Worm (Caenorhabditis elegans) whole organism, young adult: ENCODE results near the gene fmo-3.

ENCODE experiments used
- B0019.2 ChIP-seq: fragments of 200-800 bp; sonication (Bioruptor generic); conservative IDR thresholded peaks from 2 replicates; pipeline ENCODE4 v1.3.6; 2022; ENCODE audit warnings: missing genetic modification reagents, missing genetic modification characterization, missing compliant biosample characterization
- B0035.1 ChIP-seq: sonication (generic microtip); optimal IDR thresholded peaks from 2 replicates; lab custom pipeline; 2016; ENCODE audit warnings: missing genetic modification characterization, mild to moderate bottlenecking, missing compliant biosample characterization, missing genotype, missing genetic modification reagents
- B0261.1 ChIP-seq: sonication (generic microtip); optimal IDR thresholded peaks from 2 replicates; lab custom pipeline; 2016; ENCODE audit warnings: mild to moderate bottlenecking, missing genetic modification characterization, moderate library complexity, missing compliant biosample characterization
- C06A6.2 ChIP-seq: fragments of 200-800 bp; sonication (Bioruptor generic); conservative IDR thresholded peaks from 2 replicates; pipeline ENCODE4 v1.3.6; 2022; ENCODE audit warnings: missing genetic modification characterization, missing compliant biosample characterization
- C17E4.6 ChIP-seq: fragments of 200-800 bp; sonication (Bioruptor generic); IDR thresholded peaks from 2 replicates; pipeline ENCODE4 v1.3.6; 2022; ENCODE audit warnings: missing genetic modification reagents, missing genetic modification characterization, missing compliant biosample characterization
- D2030.7 ChIP-seq: fragments of 200-800 bp; sonication (Bioruptor generic); IDR thresholded peaks from 2 replicates; pipeline ENCODE4 v1.3.6; 2022; ENCODE audit warnings: missing genetic modification reagents, missing genetic modification characterization, missing compliant biosample characterization
- F10E7.11 ChIP-seq: sonication (generic microtip); optimal IDR thresholded peaks from 2 replicates; lab custom pipeline; 2017; ENCODE audit warnings: mild to moderate bottlenecking, missing genetic modification characterization, moderate library complexity, missing compliant biosample characterization
- F22D6.2 ChIP-seq: sonication (generic microtip); optimal IDR thresholded peaks from 2 replicates; lab custom pipeline; 2016; ENCODE audit warnings: mild to moderate bottlenecking, missing genetic modification characterization, missing compliant biosample characterization
- F39B2.1 ChIP-seq: fragments of 200-800 bp; sonication (Bioruptor generic); IDR thresholded peaks from 2 replicates; pipeline ENCODE4 v1.3.6; 2022; ENCODE audit warnings: missing genetic modification reagents, missing genetic modification characterization, missing compliant biosample characterization
- F55B11.4 ChIP-seq: sonication (generic microtip); optimal IDR thresholded peaks from 2 replicates; lab custom pipeline; 2016; ENCODE audit warnings: missing compliant biosample characterization, missing genetic modification characterization, borderline replicate concordance; ENCODE audit not compliant: insufficient read depth
- Y53G8AR.9 ChIP-seq: fragments of 200-800 bp; sonication (Bioruptor generic); conservative IDR thresholded peaks from 2 replicates; pipeline ENCODE4 v1.3.6; 2022; ENCODE audit warnings: missing genetic modification reagents, missing genetic modification characterization, missing compliant biosample characterization
- attf-3 ChIP-seq: fragments of 200-800 bp; sonication (Bioruptor generic); conservative IDR thresholded peaks from 2 replicates; pipeline ENCODE4 v1.3.6; 2022; ENCODE audit warnings: missing genetic modification reagents, missing genetic modification characterization, missing compliant biosample characterization
- attf-6 ChIP-seq: fragments of 200-800 bp; sonication (Bioruptor generic); IDR thresholded peaks from 2 replicates; pipeline ENCODE4 v1.3.6; 2022; ENCODE audit warnings: missing genetic modification reagents, missing genetic modification characterization, missing compliant biosample characterization
- bed-2 ChIP-seq: fragments of 200-800 bp; sonication (Bioruptor generic); IDR thresholded peaks from 2 replicates; pipeline ENCODE4 v1.3.6; 2022; ENCODE audit warnings: missing genetic modification reagents, missing genetic modification characterization, missing compliant biosample characterization
- ccch-3 ChIP-seq: fragments of 200-800 bp; sonication (Bioruptor generic); optimal IDR thresholded peaks from 2 replicates; lab custom pipeline; 2018; ENCODE audit warnings: mild to moderate bottlenecking, missing genetic modification characterization, missing compliant biosample characterization
- ceh-100 ChIP-seq: fragments of 200-800 bp; sonication (Bioruptor generic); IDR thresholded peaks from 2 replicates; pipeline ENCODE4 v1.3.6; 2022; ENCODE audit warnings: missing genetic modification reagents, missing genetic modification characterization, missing compliant biosample characterization
- chd-7 ChIP-seq: sonication (generic microtip); optimal IDR thresholded peaks from 2 replicates; lab custom pipeline; 2016; ENCODE audit warnings: mild to moderate bottlenecking, missing genetic modification characterization, moderate library complexity, missing compliant biosample characterization
- die-1 ChIP-seq: sonication (generic microtip); optimal IDR thresholded peaks from 2 replicates; lab custom pipeline; 2016; ENCODE audit warnings: missing genotype, mild to moderate bottlenecking, missing genetic modification characterization, missing compliant biosample characterization
- dpff-1 ChIP-seq: sonication (generic microtip); optimal IDR thresholded peaks from 2 replicates; lab custom pipeline; 2017; ENCODE audit warnings: mild to moderate bottlenecking, missing genetic modification characterization, missing compliant biosample characterization
- dpl-1 ChIP-seq: fragments of 150-350 bp; optimal IDR thresholded peaks from 2 replicates; lab custom pipeline; 2014; ENCODE audit warnings: missing biosample characterization, missing genetic modification reagents, missing genetic modification characterization
- ets-4 ChIP-seq: fragments of 200-800 bp; sonication (Bioruptor generic); optimal IDR thresholded peaks from 2 replicates; lab custom pipeline; 2018; ENCODE audit warnings: mild to moderate bottlenecking, missing genetic modification characterization, missing compliant biosample characterization
- fkh-3 ChIP-seq: sonication (generic microtip); optimal IDR thresholded peaks from 2 replicates; lab custom pipeline; 2016; ENCODE audit warnings: mild to moderate bottlenecking, missing genetic modification characterization, missing compliant biosample characterization
- hlh-12 ChIP-seq: sonication (generic microtip); optimal IDR thresholded peaks from 2 replicates; lab custom pipeline; 2016; ENCODE audit warnings: missing genetic modification characterization, missing compliant biosample characterization
- hmg-1.2 ChIP-seq: fragments of 200-800 bp; sonication (Bioruptor generic); IDR thresholded peaks from 2 replicates; pipeline ENCODE4 v1.3.6; 2022; ENCODE audit warnings: missing genetic modification reagents, missing genetic modification characterization, missing compliant biosample characterization
- hrde-1 ChIP-seq: sonication (generic microtip); optimal IDR thresholded peaks from 2 replicates; lab custom pipeline; 2016; ENCODE audit warnings: missing genetic modification characterization, mild to moderate bottlenecking, missing compliant biosample characterization, moderate library complexity, missing genotype, missing genetic modification reagents, borderline replicate concordance
- hsf-1 ChIP-seq: fragments of 200-800 bp; sonication (Bioruptor generic); IDR thresholded peaks from 2 replicates; pipeline ENCODE4 v1.3.6; 2022; ENCODE audit warnings: missing genetic modification reagents, missing genetic modification characterization, missing compliant biosample characterization
- let-526 ChIP-seq: fragments of 200-800 bp; sonication (Bioruptor generic); IDR thresholded peaks from 2 replicates; pipeline ENCODE4 v1.3.6; 2022; ENCODE audit warnings: missing genetic modification reagents, missing genetic modification characterization, missing compliant biosample characterization
- lsl-1 ChIP-seq: fragments of 200-800 bp; sonication (Bioruptor generic); optimal IDR thresholded peaks from 2 replicates; lab custom pipeline; 2018; ENCODE audit warnings: mild to moderate bottlenecking, missing genetic modification characterization, moderate library complexity, missing compliant biosample characterization
- lsy-27 ChIP-seq: sonication (generic microtip); optimal IDR thresholded peaks from 2 replicates; lab custom pipeline; 2017; ENCODE audit warnings: missing genetic modification characterization, mild to moderate bottlenecking, missing compliant biosample characterization, antibody characterized with exemption, missing genotype, borderline replicate concordance; ENCODE audit not compliant: insufficient read depth
- madf-6 ChIP-seq: fragments of 200-800 bp; sonication (Bioruptor generic); IDR thresholded peaks from 2 replicates; pipeline ENCODE4 v1.3.6; 2022; ENCODE audit warnings: missing genetic modification reagents, missing genetic modification characterization, missing compliant biosample characterization
- mcd-1 ChIP-seq: fragments of 200-800 bp; sonication (Bioruptor generic); IDR thresholded peaks from 2 replicates; pipeline ENCODE4 v1.3.6; 2022; ENCODE audit warnings: missing genetic modification reagents, missing genetic modification characterization, missing compliant biosample characterization
- mel-28 ChIP-seq: sonication (generic microtip); optimal IDR thresholded peaks from 2 replicates; lab custom pipeline; 2016; ENCODE audit warnings: borderline replicate concordance, mild to moderate bottlenecking, missing genetic modification characterization, missing compliant biosample characterization
- mes-4 ChIP-seq: sonication (generic microtip); optimal IDR thresholded peaks from 2 replicates; lab custom pipeline; 2016; ENCODE audit warnings: missing genotype, missing genetic modification characterization, missing compliant biosample characterization
- nhr-120 ChIP-seq: fragments of 200-800 bp; sonication (Bioruptor generic); IDR thresholded peaks from 2 replicates; pipeline ENCODE4 v1.3.6; 2022; ENCODE audit warnings: missing genetic modification characterization, missing compliant biosample characterization
- nhr-179 ChIP-seq: sonication (generic microtip); optimal IDR thresholded peaks from 2 replicates; lab custom pipeline; 2016; ENCODE audit warnings: mild to moderate bottlenecking, missing genetic modification characterization, missing compliant biosample characterization
- nhr-80 ChIP-seq: sonication (generic microtip); optimal IDR thresholded peaks from 2 replicates; lab custom pipeline; 2016; ENCODE audit warnings: missing genetic modification characterization, missing compliant biosample characterization
- nhr-90 ChIP-seq: sonication (generic microtip); optimal IDR thresholded peaks from 2 replicates; lab custom pipeline; 2016; ENCODE audit warnings: missing genotype, mild to moderate bottlenecking, missing genetic modification characterization, missing compliant biosample characterization
- rcor-1 ChIP-seq: fragments of 200-800 bp; sonication (Bioruptor generic); IDR thresholded peaks from 2 replicates; pipeline ENCODE4 v1.3.6; 2022; ENCODE audit warnings: missing genetic modification reagents, missing genetic modification characterization, missing compliant biosample characterization
- rec-8 ChIP-seq, 2 experiments: sonication (generic microtip); optimal IDR thresholded peaks; 2 replicates each; lab custom pipeline; 2016; ENCODE audit warnings: mild to moderate bottlenecking in 2 of 2, missing genetic modification characterization in 2 of 2, missing genetic modification reagents in 2 of 2, missing genotype in 2 of 2, missing biosample characterization in 1 of 2, missing compliant biosample characterization in 1 of 2, moderate library complexity in 1 of 2
- snpc-1.3 ChIP-seq: sonication (generic microtip); optimal IDR thresholded peaks from 2 replicates; lab custom pipeline; 2017; ENCODE audit warnings: missing genetic modification characterization, mild to moderate bottlenecking, missing compliant biosample characterization, antibody characterized with exemption, moderate library complexity, missing genotype, missing genetic modification reagents; ENCODE audit not compliant: insufficient read depth
- snpc-4 ChIP-seq, 5 experiments: fragments of 150-350 bp in 1 of 5; sonication (generic microtip) in 4 of 5; optimal IDR thresholded peaks; 2 replicates each; lab custom pipeline; 2014 to 2018; ENCODE audit warnings: missing genetic modification characterization in 5 of 5, missing biosample characterization in 3 of 5, antibody characterized with exemption in 2 of 5, mild to moderate bottlenecking in 2 of 5, missing compliant biosample characterization in 2 of 5, missing genotype in 2 of 5, moderate library complexity in 2 of 5, missing genetic modification reagents in 1 of 5
- tbp1 ChIP-seq: fragments of 200-800 bp; sonication (Bioruptor generic); optimal IDR thresholded peaks from 2 replicates; lab custom pipeline; 2018; ENCODE audit warnings: mild to moderate bottlenecking, missing genetic modification characterization, missing compliant biosample characterization
- tbx-9 ChIP-seq: sonication (generic microtip); optimal IDR thresholded peaks from 2 replicates; lab custom pipeline; 2016; ENCODE audit warnings: borderline replicate concordance, missing genetic modification characterization, inconsistent platforms, missing compliant biosample characterization
- xnd-1 ChIP-seq: sonication (generic microtip); optimal IDR thresholded peaks from 2 replicates; lab custom pipeline; 2016; ENCODE audit warnings: missing genotype, missing genetic modification reagents, missing genetic modification characterization, missing compliant biosample characterization
- ztf-25 ChIP-seq: fragments of 200-800 bp; sonication (Bioruptor generic); IDR thresholded peaks from 2 replicates; pipeline ENCODE4 v1.3.6; 2022; ENCODE audit warnings: missing genetic modification reagents, missing genetic modification characterization, missing compliant biosample characterization

The fmo-3 gene

DNA sequence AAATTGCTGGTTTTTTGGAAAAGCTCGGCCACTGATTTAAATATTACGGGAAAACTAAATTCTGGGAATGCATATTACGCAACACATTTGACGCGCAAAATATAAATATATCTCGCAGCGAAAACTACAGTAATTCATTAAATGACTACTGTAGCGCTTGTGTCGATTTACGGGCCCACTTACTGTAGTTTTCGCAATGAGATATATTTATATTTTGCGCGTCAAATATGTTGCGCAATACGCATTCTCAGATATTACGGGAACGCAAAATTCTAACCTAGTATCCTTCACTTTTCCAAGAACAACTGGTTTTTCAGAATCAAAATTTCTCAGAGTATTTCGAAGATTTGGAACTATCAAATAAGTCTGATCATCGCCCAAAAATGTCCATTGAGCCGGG lies 15.2 kb downstream of the fmo-3 start:
- TF ChIP-seq attf-6 (GFP tag; lab: Robert Waterston, UW), result no peak
- TF ChIP-seq lsl-1, result peak; percentile 45

DNA sequence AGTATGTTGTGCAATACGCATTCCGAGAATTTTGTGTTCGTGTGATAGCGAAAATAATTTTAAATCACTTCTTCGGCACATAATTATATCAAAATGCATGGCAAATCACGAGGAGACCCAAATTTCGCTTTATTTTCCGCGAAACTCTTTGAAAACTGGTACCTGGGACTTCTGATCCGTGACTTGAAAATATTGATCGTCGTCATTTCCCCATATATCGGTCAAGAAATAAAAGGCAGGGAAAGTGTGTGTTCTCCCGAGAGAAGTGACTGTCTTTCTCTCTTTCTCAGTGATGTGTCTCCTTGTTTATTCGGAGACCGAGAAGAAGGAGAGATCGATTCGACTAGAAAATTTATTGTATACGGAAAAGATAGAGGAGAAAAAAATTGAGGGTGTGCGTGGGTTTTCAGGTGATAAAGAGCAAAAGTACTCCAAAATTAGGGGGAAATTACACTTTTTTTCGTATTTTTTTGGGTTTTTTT lies 16.8 kb downstream of the fmo-3 start, which contains the start of gene W09D10.5:
Gene W09D10.5 (minus strand): TSS at position 345 of the 482 bp plus-strand sequence.
- TF ChIP-seq hlh-12 (tag; lab: Kevin White, UChicago) (no peak), mes-4 (tag; lab: Kevin White, UChicago) (no peak), let-526 (GFP tag; lab: Robert Waterston, UW) (no peak), C06A6.2 (no peak; the same call in 1 of the 2 replicates), snpc-4 (GFP tag; optimal IDR thresholded peaks at IDR 0.05; lab: Kevin White, UChicago) (no peak), snpc-4 (tag; optimal IDR thresholded peaks at IDR 0.05; lab: Kevin White, UChicago) (no peak), nhr-120 (GFP tag; lab: Robert Waterston, UW) (0 out of 2 replicates have a peak, but pooled peaks have one; percentile 8), B0035.1 (peak; percentile 57), madf-6 (GFP tag; lab: Robert Waterston, UW) (peak; percentile 30; the same call in 1 of the 2 replicates), hsf-1 (GFP tag; lab: Robert Waterston, UW) (peak; percentile 56; the same call in 1 of the 2 replicates), D2030.7 (GFP tag; lab: Robert Waterston, UW) (no peak), rec-8 (tag; optimal IDR thresholded peaks at IDR 0.05; lab: Kevin White, UChicago) (no peak), hrde-1 (tag; lab: Kevin White, UChicago) (no peak), F22D6.2 (peak; percentile 2), nhr-179 (tag; lab: Kevin White, UChicago) (no peak), die-1 (tag; lab: Kevin White, UChicago) (peak; percentile 26), lsy-27 (tag; lab: Kevin White, UChicago) (no peak), hmg-1.2 (GFP tag; lab: Robert Waterston, UW) (no peak), tbx-9 (tag; lab: Kevin White, UChicago) (no peak), rcor-1 (no peak), mcd-1 (no peak; the same call in 1 of the 2 replicates), fkh-3 (tag; lab: Kevin White, UChicago) (no peak), ccch-3 (GFP tag; lab: Kevin White, UChicago) (no peak), F39B2.1 (GFP tag; lab: Robert Waterston, UW) (no peak), ets-4 (GFP tag; lab: Kevin White, UChicago) (no peak), F55B11.4 (tag; lab: Kevin White, UChicago) (no peak), bed-2 (no peak), xnd-1 (no peak), F10E7.11 (tag; lab: Kevin White, UChicago) (no peak), nhr-90 (tag; lab: Kevin White, UChicago) (peak; percentile 45), ztf-25 (GFP tag; lab: Robert Waterston, UW) (no peak), dpl-1 (GFP tag; lab: Kevin White, UChicago) (no peak), attf-3 (GFP tag; lab: Robert Waterston, UW) (no peak), dpff-1 (tag; lab: Kevin White, UChicago) (no peak), Y53G8AR.9 (peak; percentile 42; the same call in 1 of the 2 replicates), chd-7 (tag; lab: Kevin White, UChicago) (peak; percentile 74), snpc-1.3 (tag; lab: Kevin White, UChicago) (no peak), B0019.2 (GFP tag; lab: Robert Waterston, UW) (no peak), ceh-100 (GFP tag; lab: Robert Waterston, UW) (peak; percentile 20; the same call in 1 of the 2 replicates), mel-28 (tag; lab: Kevin White, UChicago) (peak; percentile 56), B0261.1 (tag; lab: Kevin White, UChicago) (no peak), nhr-80 (tag; lab: Kevin White, UChicago) (peak; percentile 64), C17E4.6 (GFP tag; lab: Robert Waterston, UW) (0 out of 2 replicates have a peak, but pooled peaks have one; percentile 12), tbp1 (GFP tag; lab: Kevin White, UChicago) (no peak)
